Worm (Caenorhabditis elegans) whole organism, L4 larva: ENCODE measurements around the gene lsm-8.

Source experiments
- D1046.2 ChIP-seq: fragments of 200-800 bp; sonication (Bioruptor generic); IDR thresholded peaks from 2 replicates; pipeline ENCODE4 v1.3.6; 2022; ENCODE audit warnings: missing genetic modification characterization, missing compliant biosample characterization
- T26A8.4 ChIP-seq: fragments of 200-800 bp; sonication (Bioruptor generic); IDR thresholded peaks from 2 replicates; pipeline ENCODE4 v1.3.6; 2022; ENCODE audit warnings: missing genetic modification characterization, missing compliant biosample characterization
- ces-1 ChIP-seq: fragments of 150-350 bp; sonication (generic microtip); optimal IDR thresholded peaks from 4 replicates; lab custom pipeline; 2014; ENCODE audit warnings: missing biosample characterization, missing genetic modification reagents, missing genetic modification characterization
- dmd-6 ChIP-seq: fragments of 200-800 bp; sonication (Bioruptor generic); IDR thresholded peaks from 2 replicates; pipeline ENCODE4 v1.3.6; 2022; ENCODE audit warnings: missing genetic modification reagents, missing genetic modification characterization, missing compliant biosample characterization
- dpl-1 ChIP-seq: fragments of 150-350 bp; optimal IDR thresholded peaks from 2 replicates; lab custom pipeline; 2014; ENCODE audit warnings: missing biosample characterization, missing genetic modification reagents, missing genetic modification characterization
- fos-1 ChIP-seq: fragments of 150-350 bp; optimal IDR thresholded peaks from 2 replicates; lab custom pipeline; 2014; ENCODE audit warnings: missing biosample characterization, missing genetic modification characterization
- lin-39 ChIP-seq: fragments of 150-350 bp; optimal IDR thresholded peaks from 2 replicates; lab custom pipeline; 2014; ENCODE audit warnings: missing biosample characterization, missing genetic modification reagents, missing genetic modification characterization
- lsy-2 ChIP-seq, 2 experiments: fragments of 150-350 bp in 1 of 2; sonication (generic microtip) in 1 of 2; optimal IDR thresholded peaks; 2 replicates each; lab custom pipeline; 2014 to 2017; ENCODE audit warnings: missing biosample characterization in 2 of 2, missing genetic modification characterization in 2 of 2
- mdl-1 ChIP-seq, 2 experiments: fragments of 150-350 bp in 1 of 2; sonication (generic microtip) in 1 of 2; optimal IDR thresholded peaks; 2 replicates each; lab custom pipeline; 2014 to 2017; ENCODE audit warnings: missing biosample characterization in 2 of 2, missing genetic modification characterization in 2 of 2
- mxl-2 ChIP-seq: fragments of 200-800 bp; sonication (Bioruptor generic); conservative IDR thresholded peaks from 2 replicates; pipeline ENCODE4 v1.3.6; 2022; ENCODE audit warnings: missing genetic modification reagents, missing genetic modification characterization, missing compliant biosample characterization
- mxl-3 ChIP-seq: fragments of 200-800 bp; sonication (Bioruptor generic); optimal IDR thresholded peaks from 2 replicates; lab custom pipeline; 2018; ENCODE audit warnings: mild to moderate bottlenecking, missing genetic modification characterization, missing compliant biosample characterization
- unc-62 ChIP-seq, 3 experiments: fragments of 150-350 bp in 1 of 3; sonication (generic microtip); optimal IDR thresholded peaks in 2 of 3; peaks in 1 of 3; 1 replicate in 1 of 3; 2 replicates in 2 of 3; lab custom pipeline; 2014 to 2017; ENCODE audit warnings: missing biosample characterization in 3 of 3, missing genetic modification characterization in 3 of 3, missing genetic modification reagents in 3 of 3, missing genotype in 1 of 3
- ztf-11 ChIP-seq: fragments of 150-350 bp; optimal IDR thresholded peaks from 2 replicates; lab custom pipeline; 2014; ENCODE audit warnings: missing biosample characterization, missing genetic modification characterization

DNA sequence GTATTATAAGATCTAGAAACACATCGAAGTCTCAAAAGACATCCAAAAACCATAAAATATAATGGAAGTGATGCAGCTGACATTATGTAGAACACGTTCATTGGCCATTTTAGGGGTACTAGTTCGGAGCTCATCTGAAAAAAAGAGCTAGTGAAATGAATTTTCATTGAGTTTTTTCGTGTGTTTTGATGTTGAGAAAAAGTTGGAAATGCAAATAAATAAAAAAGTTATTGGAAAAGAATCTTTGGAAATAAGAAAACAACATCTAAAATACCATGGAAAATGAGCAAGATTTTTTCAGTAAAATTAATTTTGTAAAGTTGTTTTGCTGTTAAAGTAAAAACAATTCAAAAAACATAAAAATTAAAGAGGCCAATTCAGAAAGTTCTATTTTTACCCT is 35.6 kb upstream of the lsm-8 start, which contains the start of gene srv-24:
- TF ChIP-seq fos-1 (tag; lab: Kevin White, UChicago) (no peak), D1046.2 (no peak), lin-39 (no peak), ztf-11 (no peak), unc-62 (GFP tag; optimal IDR thresholded peaks at IDR 0.05 in 1 of 2; lab: Kevin White, UChicago) (no peak), unc-62 (tag; optimal IDR thresholded peaks at IDR 0.05; lab: Kevin White, UChicago) (no peak), T26A8.4 (GFP tag; lab: Robert Waterston, UW) (no peak), mdl-1 (tag; optimal IDR thresholded peaks at IDR 0.05; lab: Kevin White, UChicago) (no peak), mxl-2 (GFP tag; lab: Robert Waterston, UW) (no peak), dpl-1 (GFP tag; lab: Kevin White, UChicago) (no peak), ces-1 (no peak), lsy-2 (tag; optimal IDR thresholded peaks at IDR 0.05; lab: Kevin White, UChicago) (no peak), dmd-6 (GFP tag; lab: Robert Waterston, UW) (no peak), mxl-3 (GFP tag; lab: Kevin White, UChicago) (no peak)
